Worm (Caenorhabditis elegans) whole organism, L1 larva: ENCODE measurements around the gene Y50D4C.5.

Experiments used
- ceh-63 ChIP-seq: fragments of 200-800 bp; sonication (Bioruptor generic); optimal IDR thresholded peaks from 2 replicates; lab custom pipeline; 2018; ENCODE audit warnings: mild to moderate bottlenecking, missing genetic modification characterization, missing compliant biosample characterization
- ceh-82 ChIP-seq, 3 experiments: fragments of 150-350 bp in 1 of 3; sonication (generic microtip) in 2 of 3; optimal IDR thresholded peaks; 2 replicates each; lab custom pipeline; 2014 to 2017; ENCODE audit warnings: missing biosample characterization in 3 of 3, missing genetic modification characterization in 3 of 3
- egl-27 ChIP-seq, 2 experiments: fragments of 150-350 bp in 1 of 2; sonication (generic microtip); optimal IDR thresholded peaks; 3 replicates each; lab custom pipeline; 2017 to 2018; ENCODE audit warnings: missing biosample characterization in 2 of 2, missing genetic modification characterization in 2 of 2, missing genetic modification reagents in 2 of 2
- elt-2 ChIP-seq: sonication (generic microtip); optimal IDR thresholded peaks from 2 replicates; lab custom pipeline; 2016; ENCODE audit warnings: missing genetic modification characterization, mild to moderate bottlenecking, inconsistent platforms, missing compliant biosample characterization, missing genetic modification reagents
- elt-3 ChIP-seq, 6 experiments: fragments of 150-350 bp in 1 of 6; sonication (generic microtip); optimal IDR thresholded peaks; 2 replicates each; lab custom pipeline; 2017 to 2018; ENCODE audit warnings: missing biosample characterization in 6 of 6, missing genetic modification characterization in 6 of 6, inconsistent platforms in 1 of 6
- ets-5 ChIP-seq: fragments of 200-800 bp; sonication (Bioruptor generic); IDR thresholded peaks from 2 replicates; pipeline ENCODE4 v1.3.6; 2022; ENCODE audit warnings: missing genetic modification characterization, missing compliant biosample characterization
- fos-1 ChIP-seq: fragments of 150-350 bp; optimal IDR thresholded peaks from 2 replicates; lab custom pipeline; 2014; ENCODE audit warnings: missing biosample characterization, missing genetic modification characterization
- jun-1 ChIP-seq: fragments of 150-350 bp; optimal IDR thresholded peaks from 2 replicates; lab custom pipeline; 2014; ENCODE audit warnings: missing biosample characterization, missing genetic modification reagents, missing genetic modification characterization
- lin-13 ChIP-seq: fragments of 150-350 bp; optimal IDR thresholded peaks from 2 replicates; lab custom pipeline; 2014; ENCODE audit warnings: missing biosample characterization, missing genetic modification reagents, missing genetic modification characterization
- lin-35 ChIP-seq, 2 experiments: fragments of 150-350 bp; optimal IDR thresholded peaks; 2 replicates each; lab custom pipeline; 2014; ENCODE audit warnings: missing biosample characterization in 2 of 2, missing genetic modification characterization in 2 of 2, missing genetic modification reagents in 2 of 2
- mab-9 ChIP-seq: fragments of 200-800 bp; sonication (Bioruptor generic); IDR thresholded peaks from 2 replicates; pipeline ENCODE4 v1.3.6; 2022; ENCODE audit warnings: missing genetic modification reagents, missing genetic modification characterization, missing compliant biosample characterization
- mep-1 ChIP-seq: fragments of 150-350 bp; optimal IDR thresholded peaks from 2 replicates; lab custom pipeline; 2014; ENCODE audit warnings: missing biosample characterization, missing genetic modification characterization
- sup-37 ChIP-seq: fragments of 200-800 bp; sonication (Bioruptor generic); optimal IDR thresholded peaks from 2 replicates; lab custom pipeline; 2018; ENCODE audit warnings: mild to moderate bottlenecking, missing genetic modification characterization, missing compliant biosample characterization
- ztf-4 ChIP-seq: fragments of 150-350 bp; optimal IDR thresholded peaks from 2 replicates; lab custom pipeline; 2014; ENCODE audit warnings: missing biosample characterization, missing genetic modification characterization

ce11 chrV:975184-975583, 28.4 kb downstream of the Y50D4C.5 start:
- TF ChIP-seq egl-27 (tag; optimal IDR thresholded peaks at IDR 0.05; lab: Kevin White, UChicago) (no peak), jun-1 (peak; percentile 33), ets-5 (GFP tag; lab: Robert Waterston, UW) (no peak), lin-35 (GFP tag; optimal IDR thresholded peaks at IDR 0.05; lab: Kevin White, UChicago) (peak in 1 of 2 experiments; percentile 61), fos-1 (tag; lab: Kevin White, UChicago) (no peak), ceh-63 (GFP tag; lab: Kevin White, UChicago) (no peak), elt-2 (tag; lab: Kevin White, UChicago) (no peak), ztf-4 (peak; percentile 15), lin-13 (GFP tag; lab: Kevin White, UChicago) (no peak), elt-3 (tag; optimal IDR thresholded peaks at IDR 0.05; lab: Kevin White, UChicago) (peak in 1 of 6 experiments; percentile 10), sup-37 (GFP tag; lab: Kevin White, UChicago) (no peak), ceh-82 (tag; optimal IDR thresholded peaks at IDR 0.05; lab: Kevin White, UChicago) (peak in 2 of 3 experiments; percentile 34 to 66), mep-1 (tag; lab: Kevin White, UChicago) (peak; percentile 78), mab-9 (GFP tag; lab: Robert Waterston, UW) (no peak)
